Fruit fly (Drosophila melanogaster) whole organism, adult: ENCODE measurements around the gene CG14556.

ENCODE experiments used
- CG11617 ChIP-seq: fragments of 200-800 bp; sonication (Bioruptor generic); optimal IDR thresholded peaks from 2 replicates; lab custom pipeline; 2017; ENCODE audit warnings: mild to moderate bottlenecking, missing biosample characterization, missing genetic modification reagents, missing genetic modification characterization
- CG12768 ChIP-seq: fragments of 200-800 bp; sonication (Bioruptor generic); optimal IDR thresholded peaks from 2 replicates; lab custom pipeline; 2017; ENCODE audit warnings: missing biosample characterization, missing genetic modification characterization, mild to moderate bottlenecking, moderate library complexity, missing genetic modification reagents
- CG14711 ChIP-seq: fragments of 200-800 bp; sonication (Bioruptor generic); optimal IDR thresholded peaks from 2 replicates; lab custom pipeline; 2018; ENCODE audit warnings: missing biosample characterization, mild to moderate bottlenecking, missing genetic modification characterization, moderate library complexity
- CG7045 ChIP-seq: fragments of 200-800 bp; sonication (Bioruptor generic); optimal IDR thresholded peaks from 2 replicates; lab custom pipeline; 2017; ENCODE audit warnings: missing biosample characterization, mild to moderate bottlenecking, missing genetic modification characterization
- CG7101 ChIP-seq: fragments of 200-800 bp; sonication (Bioruptor generic); optimal IDR thresholded peaks from 2 replicates; lab custom pipeline; 2018; ENCODE audit warnings: missing biosample characterization, mild to moderate bottlenecking, missing genetic modification characterization, moderate library complexity
- Hr96 ChIP-seq: fragments of 200-800 bp; sonication (Bioruptor generic); optimal IDR thresholded peaks from 2 replicates; lab custom pipeline; 2016; ENCODE audit warnings: missing biosample characterization, missing genetic modification characterization
- Mnt ChIP-seq: fragments of 200-800 bp; sonication (Bioruptor generic); optimal IDR thresholded peaks from 2 replicates; lab custom pipeline; 2016; ENCODE audit warnings: missing biosample characterization, mild to moderate bottlenecking, missing genetic modification characterization
- bab1 ChIP-seq: fragments of 200-800 bp; sonication (Bioruptor generic); optimal IDR thresholded peaks from 3 replicates; lab custom pipeline; 2019; ENCODE audit warnings: missing biosample characterization, mild to moderate bottlenecking, missing genetic modification characterization, moderate library complexity
- cic ChIP-seq: fragments of 200-800 bp; sonication (Bioruptor generic); optimal IDR thresholded peaks from 2 replicates; lab custom pipeline; 2017; ENCODE audit warnings: missing biosample characterization, mild to moderate bottlenecking, missing genetic modification characterization, moderate library complexity
- cnc ChIP-seq, 2 experiments: fragments of >200 bp; optimal IDR thresholded peaks; 2 replicates each; lab custom pipeline; 2017
- kay ChIP-seq: fragments of 200-800 bp; sonication (Bioruptor generic); peaks from one replicate; lab custom pipeline; 2016; ENCODE audit warnings: missing biosample characterization, missing genetic modification characterization, borderline replicate concordance
- pad ChIP-seq: fragments of 200-800 bp; sonication (Bioruptor generic); optimal IDR thresholded peaks from 3 replicates; lab custom pipeline; 2017; ENCODE audit warnings: missing biosample characterization, missing genetic modification characterization, mild to moderate bottlenecking, moderate library complexity, missing genetic modification reagents
- tj ChIP-seq: fragments of 200-800 bp; sonication (Bioruptor generic); optimal IDR thresholded peaks from 3 replicates; lab custom pipeline; 2017; ENCODE audit warnings: missing biosample characterization, mild to moderate bottlenecking, missing genetic modification characterization, moderate library complexity
- toe ChIP-seq: fragments of 200-800 bp; sonication (Bioruptor generic); optimal IDR thresholded peaks from 2 replicates; lab custom pipeline; 2016; ENCODE audit warnings: missing biosample characterization, missing genetic modification characterization

dm6 chr3R:26129680-26130079 is 3.2 kb downstream of the CG14556 start:
- TF ChIP-seq kay (GFP tag; lab: Kevin White, UChicago) (no peak), CG7101 (tag; lab: Kevin White, UChicago) (no peak), Mnt (GFP tag; lab: Kevin White, UChicago) (no peak), CG7045 (GFP tag; lab: Kevin White, UChicago) (no peak), CG12768 (GFP tag; lab: Kevin White, UChicago) (no peak), tj (GFP tag; lab: Kevin White, UChicago) (no peak), cnc (optimal IDR thresholded peaks at IDR 0.05; lab: Kevin White, UChicago) (no peak), bab1 (GFP tag; lab: Kevin White, UChicago) (no peak), Hr96 (no peak), toe (GFP tag; lab: Kevin White, UChicago) (no peak), CG14711 (no peak), pad (GFP tag; lab: Kevin White, UChicago) (no peak), CG11617 (no peak), cic (no peak)
